Fruit fly (Drosophila melanogaster) whole organism, embryonic: Measurements from ENCODE around the gene Ir75d.

Source experiments
- BEAF-32 ChIP-seq: fragments of 200-800 bp; sonication (Bioruptor generic); optimal IDR thresholded peaks from 3 replicates; lab custom pipeline; 2017; ENCODE audit warnings: missing biosample characterization, missing genetic modification characterization, mild to moderate bottlenecking, moderate library complexity, missing genetic modification reagents
- Bdp1 ChIP-seq: fragments of 200-800 bp; sonication (Bioruptor generic); optimal IDR thresholded peaks from 3 replicates; lab custom pipeline; 2016; ENCODE audit warnings: missing biosample characterization, missing genetic modification characterization
- CG11456 ChIP-seq: fragments of 200-800 bp; sonication (Bioruptor generic); IDR thresholded peaks from 3 replicates; pipeline ENCODE4 v1.3.6; 2022; ENCODE audit warnings: missing biosample characterization, missing genetic modification characterization
- CG11560 ChIP-seq: fragments of 200-800 bp; sonication (Bioruptor generic); IDR thresholded peaks from 3 replicates; pipeline ENCODE4 v1.3.6; 2022; ENCODE audit warnings: missing biosample characterization, missing genetic modification characterization
- CG13424 ChIP-seq: fragments of 200-800 bp; sonication (Bioruptor generic); optimal IDR thresholded peaks from 2 replicates; lab custom pipeline; 2019; ENCODE audit warnings: missing biosample characterization, mild to moderate bottlenecking, missing genetic modification characterization, moderate library complexity
- CG14441 ChIP-seq: fragments of 200-800 bp; sonication (Bioruptor generic); IDR thresholded peaks from 2 replicates; pipeline ENCODE4 v1.3.6; 2022; ENCODE audit warnings: missing biosample characterization, missing genetic modification characterization
- CG16779 ChIP-seq: fragments of 200-800 bp; sonication (Bioruptor generic); IDR thresholded peaks from 2 replicates; pipeline ENCODE4 v1.3.6; 2022; ENCODE audit warnings: missing biosample characterization, missing genetic modification characterization
- CG30403 ChIP-seq: fragments of 200-800 bp; sonication (Bioruptor generic); optimal IDR thresholded peaks from 3 replicates; lab custom pipeline; 2016; ENCODE audit warnings: missing biosample characterization, missing genetic modification characterization
- CG3065 ChIP-seq: fragments of 200-800 bp; sonication (Bioruptor generic); optimal IDR thresholded peaks from 2 replicates; lab custom pipeline; 2016; ENCODE audit warnings: missing biosample characterization, missing genetic modification characterization
- CG6654 ChIP-seq: fragments of 200-800 bp; sonication (Bioruptor generic); optimal IDR thresholded peaks from 2 replicates; lab custom pipeline; 2017; ENCODE audit warnings: missing biosample characterization, mild to moderate bottlenecking, missing genetic modification characterization
- CG7357 ChIP-seq: fragments of 200-800 bp; sonication (Bioruptor generic); IDR thresholded peaks from 3 replicates; pipeline ENCODE4 v1.3.6; 2022; ENCODE audit warnings: missing biosample characterization, missing genetic modification characterization
- CG7839 ChIP-seq: fragments of 200-800 bp; sonication (Bioruptor generic); optimal IDR thresholded peaks from 3 replicates; lab custom pipeline; 2018; ENCODE audit warnings: missing biosample characterization, mild to moderate bottlenecking, missing genetic modification characterization, moderate library complexity
- CG8388 ChIP-seq: fragments of 200-800 bp; sonication (Bioruptor generic); optimal IDR thresholded peaks from 2 replicates; lab custom pipeline; 2019; ENCODE audit warnings: missing biosample characterization, mild to moderate bottlenecking, missing genetic modification characterization, moderate library complexity
- CG9437 ChIP-seq: fragments of 200-800 bp; sonication (Bioruptor generic); optimal IDR thresholded peaks from 2 replicates; lab custom pipeline; 2018; ENCODE audit warnings: missing biosample characterization, mild to moderate bottlenecking, missing genetic modification characterization
- CG9609 ChIP-seq: fragments of 200-800 bp; sonication (Bioruptor generic); optimal IDR thresholded peaks from 3 replicates; lab custom pipeline; 2016; ENCODE audit warnings: missing biosample characterization, missing genetic modification characterization
- CTCF ChIP-seq: fragments of 200-800 bp; sonication (Bioruptor generic); optimal IDR thresholded peaks from 2 replicates; lab custom pipeline; 2017; ENCODE audit warnings: missing biosample characterization, mild to moderate bottlenecking, missing genetic modification characterization, moderate library complexity
- Camta ChIP-seq: fragments of 200-800 bp; sonication (Bioruptor generic); optimal IDR thresholded peaks from 2 replicates; lab custom pipeline; 2016; ENCODE audit warnings: missing biosample characterization, missing genetic modification characterization
- CkIIα-i1 ChIP-seq: fragments of 200-800 bp; sonication (Bioruptor generic); IDR thresholded peaks from 2 replicates; pipeline ENCODE4 v1.3.6; 2022; ENCODE audit warnings: missing biosample characterization, missing genetic modification characterization
- Dad ChIP-seq: fragments of 200-800 bp; sonication (Bioruptor generic); optimal IDR thresholded peaks from 3 replicates; lab custom pipeline; 2016; ENCODE audit warnings: missing biosample characterization, missing genetic modification characterization
- Deaf1 ChIP-seq: fragments of 200-800 bp; optimal IDR thresholded peaks from 3 replicates; lab custom pipeline; 2019; ENCODE audit warnings: missing biosample characterization, mild to moderate bottlenecking, missing genetic modification characterization, moderate library complexity
- Fer3 ChIP-seq: fragments of 200-800 bp; sonication (Bioruptor generic); optimal IDR thresholded peaks from 2 replicates; lab custom pipeline; 2018; ENCODE audit warnings: missing biosample characterization, mild to moderate bottlenecking, missing genetic modification characterization, moderate library complexity
- H15 ChIP-seq: fragments of 200-800 bp; sonication (Bioruptor generic); IDR thresholded peaks from 3 replicates; pipeline ENCODE4 v1.3.6; 2022; ENCODE audit warnings: missing biosample characterization, missing genetic modification characterization
- HLH4C ChIP-seq: fragments of 200-800 bp; sonication (Bioruptor generic); IDR thresholded peaks from 3 replicates; pipeline ENCODE4 v1.3.6; 2022; ENCODE audit warnings: missing biosample characterization, missing genetic modification characterization; ENCODE audit not compliant: partially characterized antibody
- Hand ChIP-seq: fragments of 200-800 bp; sonication (Bioruptor generic); optimal IDR thresholded peaks from 2 replicates; lab custom pipeline; 2017; ENCODE audit warnings: mild to moderate bottlenecking, missing biosample characterization, missing genetic modification reagents, missing genetic modification characterization
- Lim3 ChIP-seq: fragments of 200-800 bp; sonication (Bioruptor generic); IDR thresholded peaks from 2 replicates; pipeline ENCODE4 v1.3.6; 2022; ENCODE audit warnings: missing biosample characterization, missing genetic modification characterization
- Mad ChIP-seq: fragments of 200-800 bp; sonication (Bioruptor generic); optimal IDR thresholded peaks from 2 replicates; lab custom pipeline; 2016; ENCODE audit warnings: missing biosample characterization, missing genetic modification characterization
- Nf-YB ChIP-seq: fragments of 200-800 bp; sonication (Bioruptor generic); optimal IDR thresholded peaks from 3 replicates; lab custom pipeline; 2019; ENCODE audit warnings: missing biosample characterization, mild to moderate bottlenecking, missing genetic modification characterization, moderate library complexity
- Optix ChIP-seq: fragments of 200-800 bp; sonication (Bioruptor generic); IDR thresholded peaks from 3 replicates; pipeline ENCODE4 v1.3.6; 2022; ENCODE audit warnings: missing biosample characterization, missing genetic modification characterization
- Sox102F ChIP-seq: fragments of 200-800 bp; sonication (Bioruptor generic); optimal IDR thresholded peaks from 2 replicates; lab custom pipeline; 2018; ENCODE audit warnings: missing biosample characterization, mild to moderate bottlenecking, missing genetic modification characterization, moderate library complexity
- TFAM ChIP-seq: fragments of 200-800 bp; sonication (Bioruptor generic); optimal IDR thresholded peaks from 2 replicates; lab custom pipeline; 2017; ENCODE audit warnings: missing biosample characterization, missing genetic modification characterization, inconsistent platforms
- Taf1 ChIP-seq: fragments of 200-800 bp; sonication (Bioruptor generic); IDR thresholded peaks from 2 replicates; pipeline ENCODE4 v1.3.6; 2022; ENCODE audit warnings: missing biosample characterization, missing genetic modification characterization
- ac ChIP-seq: fragments of 200-800 bp; sonication (Bioruptor generic); optimal IDR thresholded peaks from 3 replicates; lab custom pipeline; 2017; ENCODE audit warnings: missing biosample characterization, mild to moderate bottlenecking, missing genetic modification characterization
- bab2 ChIP-seq: fragments of 200-800 bp; sonication (Bioruptor generic); optimal IDR thresholded peaks from 2 replicates; lab custom pipeline; 2016; ENCODE audit warnings: missing biosample characterization, missing genetic modification characterization
- chif ChIP-seq, 2 experiments: fragments of 200-800 bp; sonication (Bioruptor generic); optimal IDR thresholded peaks; 3 replicates each; lab custom pipeline; 2016; ENCODE audit warnings: missing biosample characterization in 2 of 2, missing genetic modification characterization in 2 of 2
- chm ChIP-seq: fragments of 200-800 bp; sonication (Bioruptor generic); IDR thresholded peaks from 2 replicates; pipeline ENCODE4 v1.3.6; 2022; ENCODE audit warnings: missing biosample characterization, missing genetic modification characterization
- fu2 ChIP-seq: fragments of 200-800 bp; sonication (Bioruptor generic); optimal IDR thresholded peaks from 2 replicates; lab custom pipeline; 2016; ENCODE audit warnings: missing biosample characterization, missing genetic modification characterization
- gcm2 ChIP-seq: fragments of 200-800 bp; sonication (Bioruptor generic); optimal IDR thresholded peaks from 2 replicates; lab custom pipeline; 2016; ENCODE audit warnings: missing biosample characterization, missing genetic modification characterization
- gsb-n ChIP-seq: fragments of 200-800 bp; sonication (Bioruptor generic); optimal IDR thresholded peaks from 3 replicates; lab custom pipeline; 2018; ENCODE audit warnings: missing biosample characterization, mild to moderate bottlenecking, missing genetic modification characterization
- odd ChIP-seq: fragments of 200-800 bp; sonication (Bioruptor generic); optimal IDR thresholded peaks from 2 replicates; lab custom pipeline; 2017; ENCODE audit warnings: missing biosample characterization, mild to moderate bottlenecking, missing genetic modification characterization
- peb ChIP-seq: fragments of 200-800 bp; sonication (Bioruptor generic); IDR thresholded peaks from 2 replicates; pipeline ENCODE4 v1.3.6; 2022; ENCODE audit warnings: missing biosample characterization, missing genetic modification characterization
- phol ChIP-seq: fragments of 200-800 bp; sonication (Bioruptor generic); optimal IDR thresholded peaks from 3 replicates; lab custom pipeline; 2018; ENCODE audit warnings: missing biosample characterization, mild to moderate bottlenecking, missing genetic modification characterization, moderate library complexity
- pita ChIP-seq: fragments of 200-800 bp; sonication (Bioruptor generic); optimal IDR thresholded peaks from 2 replicates; lab custom pipeline; 2017; ENCODE audit warnings: missing biosample characterization, mild to moderate bottlenecking, missing genetic modification characterization
- pnt ChIP-seq: fragments of 200-800 bp; sonication (Bioruptor generic); optimal IDR thresholded peaks from 3 replicates; lab custom pipeline; 2016; ENCODE audit warnings: missing biosample characterization, missing genetic modification characterization
- psq ChIP-seq: fragments of 200-800 bp; sonication (Bioruptor generic); optimal IDR thresholded peaks from 2 replicates; lab custom pipeline; 2017; ENCODE audit warnings: missing biosample characterization, missing genetic modification characterization
- sens-2 ChIP-seq: fragments of 200-800 bp; sonication (Bioruptor generic); IDR thresholded peaks from 2 replicates; pipeline ENCODE4 v1.3.6; 2022; ENCODE audit warnings: missing biosample characterization, missing genetic modification characterization
- sim ChIP-seq: fragments of 200-800 bp; sonication (Bioruptor generic); IDR thresholded peaks from 2 replicates; pipeline ENCODE4 v1.3.6; 2022; ENCODE audit warnings: missing biosample characterization, missing genetic modification characterization
- tio ChIP-seq: fragments of 200-800 bp; sonication (Bioruptor generic); optimal IDR thresholded peaks from 2 replicates; lab custom pipeline; 2017; ENCODE audit warnings: missing biosample characterization, missing genetic modification characterization, inconsistent platforms
- tna ChIP-seq: fragments of 200-800 bp; sonication (Bioruptor generic); IDR thresholded peaks from 2 replicates; pipeline ENCODE4 v1.3.6; 2022; ENCODE audit warnings: missing biosample characterization, missing genetic modification characterization; ENCODE audit not compliant: partially characterized antibody
- trem ChIP-seq: fragments of 200-800 bp; optimal IDR thresholded peaks from 3 replicates; lab custom pipeline; 2019; ENCODE audit warnings: missing biosample characterization, mild to moderate bottlenecking, missing genetic modification characterization, moderate library complexity
- ttk ChIP-seq: fragments of 200-800 bp; sonication (Bioruptor generic); IDR thresholded peaks from 2 replicates; pipeline ENCODE4 v2.1.2; 2022; ENCODE audit warnings: missing biosample characterization, missing genetic modification characterization
- tup ChIP-seq: fragments of 200-800 bp; sonication (Bioruptor generic); optimal IDR thresholded peaks from 2 replicates; lab custom pipeline; 2016; ENCODE audit warnings: missing biosample characterization, mild to moderate bottlenecking, missing genetic modification characterization, moderate library complexity
- twi ChIP-seq: fragments of 200-800 bp; optimal IDR thresholded peaks from 2 replicates; lab custom pipeline; 2019; ENCODE audit warnings: missing biosample characterization, mild to moderate bottlenecking, missing genetic modification characterization, moderate library complexity

Ir75d gene

dm6 chr3L:18867521-18867920, 43.5 kb downstream of the Ir75d start, which contains the start of gene Dysb (continued):
- peak; percentile 73 for TF ChIP-seq peb (GFP tag; lab: Robert Waterston, UW)
- peak; percentile 66 for TF ChIP-seq Camta (GFP tag; lab: Kevin White, UChicago)
- TF ChIP-seq CG6654 (GFP tag; lab: Kevin White, UChicago): peak; percentile 38
- no peak; the same call in 1 of the 2 replicates for TF ChIP-seq ttk (GFP tag; lab: Robert Waterston, UW)
- peak; percentile 57 for TF ChIP-seq twi (tag; lab: Kevin White, UChicago)
- peak; percentile 36 for TF ChIP-seq fu2
- peak; percentile 72 for TF ChIP-seq sim (GFP tag; lab: Robert Waterston, UW)
- peak; percentile 95 for TF ChIP-seq chm (GFP tag; lab: Robert Waterston, UW)
- TF ChIP-seq CG9437 (GFP tag; lab: Kevin White, UChicago): peak; percentile 69
- TF ChIP-seq sens-2 (GFP tag; lab: Robert Waterston, UW): no peak; the same call in 1 of the 2 replicates
- no peak for TF ChIP-seq CkIIα-i1 (GFP tag; lab: Robert Waterston, UW)
- peak; percentile 49 for TF ChIP-seq Bdp1 (GFP tag; lab: Kevin White, UChicago)
- peak; percentile 84 for TF ChIP-seq Optix (GFP tag; lab: Robert Waterston, UW)
- TF ChIP-seq Deaf1 (tag; lab: Kevin White, UChicago): peak; percentile 64
- peak; percentile 67 for TF ChIP-seq tio (GFP tag; lab: Kevin White, UChicago)
- TF ChIP-seq Hand (GFP tag; lab: Kevin White, UChicago): peak; percentile 81
- no peak for TF ChIP-seq Dad (GFP tag; lab: Kevin White, UChicago)
- peak; percentile 47 for TF ChIP-seq ac (GFP tag; lab: Kevin White, UChicago)
- peak; percentile 91 for TF ChIP-seq Fer3 (tag; lab: Kevin White, UChicago)
- peak; percentile 60; the same call in 1 of the 3 replicates for TF ChIP-seq CG7357 (GFP tag; lab: Robert Waterston, UW)
- TF ChIP-seq BEAF-32 (GFP tag; lab: Kevin White, UChicago): no peak
- peak; percentile 36 for TF ChIP-seq CG9609 (GFP tag; lab: Kevin White, UChicago)
- TF ChIP-seq HLH4C: no peak
- peak; percentile 90 for TF ChIP-seq CG14441
- peak; percentile 89 for TF ChIP-seq Sox102F (GFP tag; lab: Kevin White, UChicago)
- peak; percentile 74 for TF ChIP-seq bab2 (GFP tag; lab: Kevin White, UChicago)
- peak; percentile 88 for TF ChIP-seq CG8388 (GFP tag; lab: Kevin White, UChicago)
- no peak; the same call in 2 of the 3 replicates for TF ChIP-seq CG11456 (GFP tag; lab: Robert Waterston, UW)
- peak; percentile 35; the same call in 1 of the 3 replicates for TF ChIP-seq CG11560
- no peak for TF ChIP-seq Lim3 (GFP tag; lab: Robert Waterston, UW)
- peak; percentile 92 for TF ChIP-seq CG16779
- peak; percentile 70 for TF ChIP-seq Nf-YB (GFP tag; lab: Kevin White, UChicago)
- TF ChIP-seq CG13424 (tag; lab: Kevin White, UChicago): peak; percentile 89
- TF ChIP-seq psq (GFP tag; lab: Kevin White, UChicago): peak; percentile 73
- peak; percentile 71; the same call in 1 of the 2 replicates for TF ChIP-seq Taf1 (GFP tag; lab: Robert Waterston, UW)
- TF ChIP-seq CG7839 (tag; lab: Kevin White, UChicago): peak; percentile 90
- TF ChIP-seq chif (GFP tag; optimal IDR thresholded peaks at IDR 0.05; lab: Kevin White, UChicago): peak; percentile 30 to 46
- TF ChIP-seq tup: peak; percentile 53
- TF ChIP-seq gcm2 (GFP tag; lab: Kevin White, UChicago): peak; percentile 50
- peak; percentile 63 for TF ChIP-seq Mad (GFP tag; lab: Kevin White, UChicago)
- TF ChIP-seq pnt (GFP tag; lab: Kevin White, UChicago): peak; percentile 34
- TF ChIP-seq TFAM (GFP tag; lab: Kevin White, UChicago): peak; percentile 8
- peak; percentile 84 for TF ChIP-seq CG30403 (GFP tag; lab: Kevin White, UChicago)
- peak; percentile 72 for TF ChIP-seq trem (tag; lab: Kevin White, UChicago)
- TF ChIP-seq phol (tag; lab: Kevin White, UChicago): peak; percentile 81
- TF ChIP-seq tna (GFP tag; lab: Robert Waterston, UW): no peak
- TF ChIP-seq H15: peak; percentile 90
- no peak for TF ChIP-seq pita (GFP tag; lab: Kevin White, UChicago)
- peak; percentile 79 for TF ChIP-seq odd (GFP tag; lab: Kevin White, UChicago)
- TF ChIP-seq CTCF (GFP tag; lab: Kevin White, UChicago): peak; percentile 22
- peak; percentile 88 for TF ChIP-seq gsb-n (tag; lab: Kevin White, UChicago)
- TF ChIP-seq CG3065 (GFP tag; lab: Kevin White, UChicago): no peak
